Fruit fly (Drosophila melanogaster): ENCODE results near the gene VhaM9.7-a.

DNA sequence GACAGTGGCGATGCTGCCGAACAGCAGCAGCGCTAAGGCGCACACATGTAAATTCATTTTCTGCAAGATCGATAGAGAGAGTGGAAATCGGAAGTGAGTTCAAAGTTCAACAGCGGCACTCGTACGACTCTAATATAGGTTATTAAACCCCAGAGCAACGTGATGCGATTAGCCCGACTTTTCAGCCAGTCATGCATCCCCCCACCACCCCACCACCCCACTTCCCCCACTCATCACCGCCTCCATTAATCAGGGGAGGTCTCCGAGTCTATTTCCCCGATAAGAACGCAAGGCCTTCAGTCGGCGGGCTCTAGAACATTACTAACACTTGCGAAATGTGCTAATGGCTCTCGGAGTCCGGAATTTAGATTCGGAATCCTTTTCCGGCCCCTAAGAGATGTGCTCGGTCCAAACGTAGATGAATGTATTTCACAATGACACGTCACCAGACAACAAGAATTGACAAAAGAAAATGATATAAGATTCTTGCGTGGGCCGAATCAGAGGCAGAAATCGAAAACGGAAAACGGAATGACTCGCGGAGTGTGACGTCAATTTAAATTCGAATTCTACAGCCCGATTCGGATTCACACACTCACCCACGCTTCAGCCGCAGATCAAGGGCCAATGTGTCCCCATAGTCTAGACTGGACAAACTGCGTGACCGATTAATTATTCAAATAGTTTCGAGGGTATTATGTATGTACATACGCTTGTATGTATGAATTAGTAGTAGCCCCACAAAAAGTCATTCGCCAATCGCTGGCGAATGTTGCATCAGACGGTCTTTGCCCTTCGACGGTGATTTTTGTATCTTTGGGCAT, 36.6 kb upstream of the VhaM9.7-a start:
- TF ChIP-seq psq (optimal IDR thresholded peaks at IDR 0.05) (no peak), h (optimal IDR thresholded peaks at IDR 0.05) (no peak), ttk (optimal IDR thresholded peaks at IDR 0.05) (no peak)

Data from Kc167 (cell line).